Worm (Caenorhabditis elegans) whole organism, L4 larva: ENCODE data around the gene C25H3.1.

ENCODE experiments used
- F10B5.3 ChIP-seq: sonication (generic microtip); optimal IDR thresholded peaks from 2 replicates; lab custom pipeline; 2016; ENCODE audit warnings: mild to moderate bottlenecking, missing genetic modification characterization, missing compliant biosample characterization
- aly-2 ChIP-seq: sonication (generic microtip); optimal IDR thresholded peaks from 2 replicates; lab custom pipeline; 2018; ENCODE audit warnings: missing biosample characterization, missing genetic modification characterization
- ceh-28 ChIP-seq: fragments of 150-350 bp; optimal IDR thresholded peaks from 2 replicates; lab custom pipeline; 2014; ENCODE audit warnings: missing biosample characterization, missing genetic modification reagents, missing genetic modification characterization
- ceh-82 ChIP-seq: sonication (generic microtip); optimal IDR thresholded peaks from 2 replicates; lab custom pipeline; 2017; ENCODE audit warnings: missing biosample characterization, missing genetic modification characterization
- daf-16 ChIP-seq, 3 experiments: sonication (generic microtip); optimal IDR thresholded peaks; 2 replicates each; lab custom pipeline; 2016 to 2017; ENCODE audit warnings: missing genetic modification characterization in 3 of 3, missing genetic modification reagents in 3 of 3, mild to moderate bottlenecking in 2 of 3, missing compliant biosample characterization in 2 of 3, missing biosample characterization in 1 of 3, moderate library complexity in 1 of 3
- dmd-6 ChIP-seq: fragments of 200-800 bp; sonication (Bioruptor generic); IDR thresholded peaks from 2 replicates; pipeline ENCODE4 v1.3.6; 2022; ENCODE audit warnings: missing genetic modification reagents, missing genetic modification characterization, missing compliant biosample characterization
- dve-1 ChIP-seq: sonication (generic microtip); optimal IDR thresholded peaks from 2 replicates; lab custom pipeline; 2017; ENCODE audit warnings: antibody characterized with exemption, mild to moderate bottlenecking, missing genetic modification characterization, missing compliant biosample characterization; ENCODE audit not compliant: insufficient read depth
- egl-27 ChIP-seq: sonication (generic microtip); optimal IDR thresholded peaks from 3 replicates; lab custom pipeline; 2017; ENCODE audit warnings: missing biosample characterization, missing genetic modification reagents, missing genetic modification characterization
- hlh-11 ChIP-seq: fragments of 200-800 bp; sonication (Bioruptor generic); optimal IDR thresholded peaks from 2 replicates; lab custom pipeline; 2018; ENCODE audit warnings: mild to moderate bottlenecking, missing genetic modification characterization, missing compliant biosample characterization
- mxl-3 ChIP-seq: fragments of 200-800 bp; sonication (Bioruptor generic); optimal IDR thresholded peaks from 2 replicates; lab custom pipeline; 2018; ENCODE audit warnings: mild to moderate bottlenecking, missing genetic modification characterization, missing compliant biosample characterization
- nhr-111 ChIP-seq: fragments of 200-800 bp; sonication (Bioruptor generic); optimal IDR thresholded peaks from 2 replicates; lab custom pipeline; 2018; ENCODE audit warnings: mild to moderate bottlenecking, missing genetic modification characterization, missing compliant biosample characterization
- nhr-28 ChIP-seq: fragments of 150-350 bp; optimal IDR thresholded peaks from 2 replicates; lab custom pipeline; 2014; ENCODE audit warnings: missing biosample characterization, missing genetic modification characterization
- nhr-41 ChIP-seq: fragments of 200-800 bp; sonication (Bioruptor generic); IDR thresholded peaks from 2 replicates; pipeline ENCODE4 v1.3.6; 2022; ENCODE audit warnings: missing genetic modification reagents, missing genetic modification characterization, missing compliant biosample characterization
- nhr-6 ChIP-seq: fragments of 150-350 bp; optimal IDR thresholded peaks from 2 replicates; lab custom pipeline; 2014; ENCODE audit warnings: missing biosample characterization, missing genetic modification characterization
- nhr-77 ChIP-seq: fragments of 150-350 bp; optimal IDR thresholded peaks from 2 replicates; lab custom pipeline; 2014; ENCODE audit warnings: missing biosample characterization, missing genetic modification characterization
- pqm-1 ChIP-seq: sonication (generic microtip); optimal IDR thresholded peaks from 2 replicates; lab custom pipeline; 2017; ENCODE audit warnings: missing biosample characterization, missing genetic modification characterization
- set-16 ChIP-seq: fragments of 200-800 bp; sonication (Bioruptor generic); IDR thresholded peaks from 2 replicates; pipeline ENCODE4 v1.3.6; 2022; ENCODE audit warnings: missing genetic modification reagents, missing genetic modification characterization, missing compliant biosample characterization
- tra-1 ChIP-seq: fragments of 200-800 bp; sonication (Bioruptor generic); IDR thresholded peaks from 2 replicates; pipeline ENCODE4 v1.3.6; 2022; ENCODE audit warnings: missing genetic modification reagents, missing genetic modification characterization, missing compliant biosample characterization
- zfp-2 ChIP-seq: sonication (generic microtip); optimal IDR thresholded peaks from 2 replicates; lab custom pipeline; 2016; ENCODE audit warnings: mild to moderate bottlenecking, missing genetic modification characterization, missing compliant biosample characterization
- zip-11 ChIP-seq: fragments of 200-800 bp; sonication (Bioruptor generic); IDR thresholded peaks from 2 replicates; pipeline ENCODE4 v1.3.6; 2022; ENCODE audit warnings: missing genetic modification characterization, missing compliant biosample characterization
- zip-2 ChIP-seq: fragments of 150-350 bp; optimal IDR thresholded peaks from 2 replicates; lab custom pipeline; 2014; ENCODE audit warnings: missing biosample characterization, missing genetic modification characterization

The C25H3.1 gene

ce11 chrII:5749733-5750238 lies 50.9 kb downstream of the C25H3.1 start, which contains the start of gene ifb-2:
Gene ifb-2 (plus strand): TSS chrII:5750188.
- TF ChIP-seq F10B5.3 (tag; lab: Kevin White, UChicago) = no peak
- TF ChIP-seq dve-1 (tag; lab: Kevin White, UChicago) = peak; percentile 44
- TF ChIP-seq nhr-111 (GFP tag; lab: Kevin White, UChicago) = no peak
- TF ChIP-seq zfp-2 (tag; lab: Kevin White, UChicago) = no peak
- no peak for TF ChIP-seq zip-11 (GFP tag; lab: Robert Waterston, UW)
- TF ChIP-seq dmd-6 = peak; percentile 65
- TF ChIP-seq ceh-28 (tag; lab: Kevin White, UChicago) = no peak
- no peak for TF ChIP-seq ceh-82 (tag; lab: Kevin White, UChicago)
- TF ChIP-seq egl-27 (tag; lab: Kevin White, UChicago) = no peak
- no peak for TF ChIP-seq set-16 (GFP tag; lab: Robert Waterston, UW)
- TF ChIP-seq nhr-28 (tag; lab: Kevin White, UChicago) = peak; percentile 80
- no peak for TF ChIP-seq zip-2 (tag; lab: Kevin White, UChicago)
- TF ChIP-seq nhr-77 (tag; lab: Kevin White, UChicago) = peak; percentile 23
- TF ChIP-seq daf-16 (GFP tag; optimal IDR thresholded peaks at IDR 0.05; lab: Kevin White, UChicago) = no peak
- TF ChIP-seq daf-16 (tag; optimal IDR thresholded peaks at IDR 0.05; lab: Kevin White, UChicago) = peak; percentile 44
- TF ChIP-seq nhr-41 (GFP tag; lab: Robert Waterston, UW) = 0 out of 2 replicates have a peak, but pooled peaks have one; percentile 48
- peak; percentile 25 for TF ChIP-seq nhr-6
- TF ChIP-seq mxl-3 = no peak
- TF ChIP-seq hlh-11 (tag; lab: Kevin White, UChicago) = peak; percentile 62
- peak; percentile 94 for TF ChIP-seq pqm-1 (tag; lab: Kevin White, UChicago)
- TF ChIP-seq tra-1 (GFP tag; lab: Robert Waterston, UW) = no peak
- TF ChIP-seq aly-2 = no peak
